Worm (Caenorhabditis elegans) whole organism, L2 larva: Measurements from ENCODE around the gene sec-15.

Source experiments
- Y55F3AM.14 ChIP-seq: fragments of 200-800 bp; sonication (Bioruptor generic); optimal IDR thresholded peaks from 2 replicates; lab custom pipeline; 2018; ENCODE audit warnings: mild to moderate bottlenecking, missing genetic modification characterization, missing compliant biosample characterization
- ama-1 ChIP-seq: fragments of 150-350 bp; optimal IDR thresholded peaks from 2 replicates; lab custom pipeline; 2018; ENCODE audit warnings: inconsistent platforms
- elt-3 ChIP-seq: sonication (generic microtip); optimal IDR thresholded peaks from 2 replicates; lab custom pipeline; 2017; ENCODE audit warnings: missing biosample characterization, missing genetic modification characterization
- fos-1 ChIP-seq: fragments of 150-350 bp; optimal IDR thresholded peaks from 2 replicates; lab custom pipeline; 2014; ENCODE audit warnings: missing biosample characterization, missing genetic modification characterization
- lin-11 ChIP-seq: fragments of 150-350 bp; sonication (generic microtip); optimal IDR thresholded peaks from 2 replicates; lab custom pipeline; 2014; ENCODE audit warnings: missing biosample characterization, missing genetic modification characterization, inconsistent platforms, mixed read lengths
- mdl-1 ChIP-seq, 2 experiments: fragments of 150-350 bp in 1 of 2; sonication (generic microtip) in 1 of 2; optimal IDR thresholded peaks; 2 replicates each; lab custom pipeline; 2017; ENCODE audit warnings: missing biosample characterization in 2 of 2, missing genetic modification characterization in 2 of 2
- nhr-129 ChIP-seq: fragments of 150-350 bp; optimal IDR thresholded peaks from 2 replicates; lab custom pipeline; 2014; ENCODE audit warnings: missing biosample characterization, missing genetic modification characterization
- nhr-21 ChIP-seq: fragments of 150-350 bp; optimal IDR thresholded peaks from 2 replicates; lab custom pipeline; 2014; ENCODE audit warnings: missing biosample characterization, missing genetic modification characterization
- nhr-23 ChIP-seq: fragments of 150-350 bp; optimal IDR thresholded peaks from 2 replicates; lab custom pipeline; 2014; ENCODE audit warnings: missing biosample characterization, missing genetic modification reagents, missing genetic modification characterization
- nhr-6 ChIP-seq: fragments of 150-350 bp; optimal IDR thresholded peaks from 2 replicates; lab custom pipeline; 2014; ENCODE audit warnings: missing biosample characterization, missing genetic modification characterization
- unc-55 ChIP-seq: fragments of 150-350 bp; sonication (generic microtip); optimal IDR thresholded peaks from 3 replicates; lab custom pipeline; 2014; ENCODE audit warnings: missing biosample characterization, missing genetic modification reagents, missing genetic modification characterization
- unc-62 ChIP-seq: fragments of 150-350 bp; optimal IDR thresholded peaks from 2 replicates; lab custom pipeline; 2014; ENCODE audit warnings: missing biosample characterization, missing genetic modification reagents, missing genetic modification characterization
- ztf-11 ChIP-seq: sonication (generic microtip); optimal IDR thresholded peaks from 2 replicates; lab custom pipeline; 2017; ENCODE audit warnings: missing biosample characterization, missing genetic modification characterization
- ztf-4 ChIP-seq: fragments of 150-350 bp; optimal IDR thresholded peaks from 2 replicates; lab custom pipeline; 2014; ENCODE audit warnings: missing biosample characterization, missing genetic modification characterization

ce11 chrX:8835887-8836348 is 403 bp upstream of the sec-15 start, which contains the start of gene C28G1.2:
- TF ChIP-seq ama-1 (lab: Kevin White, UChicago) = no peak
- peak; percentile 91 for TF ChIP-seq unc-55 (GFP tag; lab: Kevin White, UChicago)
- peak; percentile 44 for TF ChIP-seq unc-62
- TF ChIP-seq nhr-23 (tag; lab: Kevin White, UChicago) = no peak
- peak; percentile 81 for TF ChIP-seq Y55F3AM.14 (GFP tag; lab: Kevin White, UChicago)
- TF ChIP-seq ztf-11 (tag; lab: Kevin White, UChicago) = peak; percentile 29
- peak; percentile 44 to 85 for TF ChIP-seq mdl-1 (tag; optimal IDR thresholded peaks at IDR 0.05; lab: Kevin White, UChicago)
- TF ChIP-seq fos-1 (tag; lab: Kevin White, UChicago) = peak; percentile 65
- peak; percentile 85 for TF ChIP-seq lin-11 (tag; lab: Kevin White, UChicago)
- no peak for TF ChIP-seq elt-3 (tag; lab: Kevin White, UChicago)
- TF ChIP-seq nhr-21 = peak; percentile 92
- peak; percentile 79 for TF ChIP-seq ztf-4
- TF ChIP-seq nhr-6 (tag; lab: Kevin White, UChicago) = peak; percentile 95
- peak; percentile 97 for TF ChIP-seq nhr-129 (tag; lab: Kevin White, UChicago)
